Fruit fly (Drosophila melanogaster) whole organism, embryonic: ENCODE results near the gene CG31809.

Experiments used
- Blimp-1 ChIP-seq: fragments of 200-800 bp; sonication (Bioruptor generic); optimal IDR thresholded peaks from 3 replicates; lab custom pipeline; 2018; ENCODE audit warnings: missing biosample characterization, missing genetic modification characterization, mild to moderate bottlenecking, moderate library complexity, missing genetic modification reagents
- BtbVII ChIP-seq: fragments of 200-800 bp; sonication (Bioruptor generic); optimal IDR thresholded peaks from 3 replicates; lab custom pipeline; 2017; ENCODE audit warnings: missing biosample characterization, mild to moderate bottlenecking, missing genetic modification characterization
- CG10366 ChIP-seq: fragments of 200-800 bp; sonication (Bioruptor generic); IDR thresholded peaks from 2 replicates; pipeline ENCODE4 v1.3.6; 2022; ENCODE audit warnings: missing biosample characterization, missing genetic modification characterization
- CG10565 ChIP-seq: fragments of 200-800 bp; sonication (Bioruptor generic); optimal IDR thresholded peaks from 3 replicates; lab custom pipeline; 2016; ENCODE audit warnings: missing biosample characterization, mild to moderate bottlenecking, missing genetic modification characterization
- CG11504 ChIP-seq: fragments of 200-800 bp; sonication (Bioruptor generic); optimal IDR thresholded peaks from 3 replicates; lab custom pipeline; 2019; ENCODE audit warnings: missing biosample characterization, mild to moderate bottlenecking, missing genetic modification characterization, moderate library complexity
- CG12391 ChIP-seq: fragments of 200-800 bp; sonication (Bioruptor generic); optimal IDR thresholded peaks from 3 replicates; lab custom pipeline; 2018; ENCODE audit warnings: missing biosample characterization, mild to moderate bottlenecking, missing genetic modification characterization, moderate library complexity
- CG15269 ChIP-seq: fragments of 200-800 bp; sonication (Bioruptor generic); optimal IDR thresholded peaks from 2 replicates; lab custom pipeline; 2018; ENCODE audit warnings: missing biosample characterization, mild to moderate bottlenecking, missing genetic modification characterization, moderate library complexity
- CG15601 ChIP-seq: fragments of 200-800 bp; sonication (Bioruptor generic); optimal IDR thresholded peaks from 3 replicates; lab custom pipeline; 2019; ENCODE audit warnings: missing biosample characterization, mild to moderate bottlenecking, missing genetic modification characterization, moderate library complexity
- CG18262 ChIP-seq: fragments of 200-800 bp; optimal IDR thresholded peaks from 3 replicates; lab custom pipeline; 2019; ENCODE audit warnings: missing biosample characterization, mild to moderate bottlenecking, missing genetic modification characterization, moderate library complexity
- CG2678 ChIP-seq: fragments of 200-800 bp; sonication (Bioruptor generic); optimal IDR thresholded peaks from 3 replicates; lab custom pipeline; 2019; ENCODE audit warnings: missing biosample characterization, mild to moderate bottlenecking, missing genetic modification characterization, moderate library complexity
- CG30020 ChIP-seq: fragments of 200-800 bp; optimal IDR thresholded peaks from 2 replicates; lab custom pipeline; 2019; ENCODE audit warnings: missing biosample characterization, mild to moderate bottlenecking, missing genetic modification characterization, moderate library complexity
- CG31441 ChIP-seq: fragments of 200-800 bp; sonication (Bioruptor generic); IDR thresholded peaks from 2 replicates; pipeline ENCODE4 v1.3.6; 2022; ENCODE audit warnings: missing biosample characterization, missing genetic modification characterization
- CG3407 ChIP-seq: fragments of 200-800 bp; sonication (Bioruptor generic); optimal IDR thresholded peaks from 2 replicates; lab custom pipeline; 2018; ENCODE audit warnings: missing biosample characterization, mild to moderate bottlenecking, missing genetic modification characterization
- CG4282 ChIP-seq: fragments of 200-800 bp; sonication (Bioruptor generic); optimal IDR thresholded peaks from 2 replicates; lab custom pipeline; 2016; ENCODE audit warnings: missing biosample characterization, missing genetic modification characterization
- CG4820 ChIP-seq: fragments of 200-800 bp; sonication (Bioruptor generic); optimal IDR thresholded peaks from 3 replicates; lab custom pipeline; 2016; ENCODE audit warnings: missing biosample characterization, missing genetic modification characterization
- CG6683 ChIP-seq: fragments of 200-800 bp; sonication (Bioruptor generic); optimal IDR thresholded peaks from 2 replicates; lab custom pipeline; 2017; ENCODE audit warnings: missing biosample characterization, mild to moderate bottlenecking, missing genetic modification characterization, missing genetic modification reagents
- CG6689 ChIP-seq: fragments of 200-800 bp; sonication (Bioruptor generic); IDR thresholded peaks from 2 replicates; pipeline ENCODE4 v1.3.6; 2022; ENCODE audit warnings: missing biosample characterization, missing genetic modification characterization
- CG6791 ChIP-seq: fragments of 200-800 bp; sonication (Bioruptor generic); IDR thresholded peaks from 3 replicates; pipeline ENCODE4 v1.3.6; 2022; ENCODE audit warnings: missing biosample characterization, missing genetic modification characterization; ENCODE audit not compliant: partially characterized antibody
- CG7839 ChIP-seq: fragments of 200-800 bp; sonication (Bioruptor generic); optimal IDR thresholded peaks from 3 replicates; lab custom pipeline; 2018; ENCODE audit warnings: missing biosample characterization, mild to moderate bottlenecking, missing genetic modification characterization, moderate library complexity
- CG8388 ChIP-seq: fragments of 200-800 bp; sonication (Bioruptor generic); optimal IDR thresholded peaks from 2 replicates; lab custom pipeline; 2019; ENCODE audit warnings: missing biosample characterization, mild to moderate bottlenecking, missing genetic modification characterization, moderate library complexity
- D19A ChIP-seq: fragments of 200-800 bp; optimal IDR thresholded peaks from 3 replicates; lab custom pipeline; 2019; ENCODE audit warnings: missing biosample characterization, mild to moderate bottlenecking, missing genetic modification characterization, moderate library complexity
- D19B ChIP-seq: fragments of 200-800 bp; sonication (Bioruptor generic); optimal IDR thresholded peaks from 2 replicates; lab custom pipeline; 2017; ENCODE audit warnings: missing biosample characterization, mild to moderate bottlenecking, missing genetic modification characterization
- Eip74EF ChIP-seq, 2 experiments: fragments of 200-800 bp in 1 of 2; fragments of >200 bp in 1 of 2; sonication (Bioruptor generic) in 1 of 2; optimal IDR thresholded peaks; 2 replicates each; lab custom pipeline; 2017 to 2019; ENCODE audit warnings: missing biosample characterization in 2 of 2, missing genetic modification characterization in 2 of 2, mild to moderate bottlenecking in 1 of 2, moderate library complexity in 1 of 2
- Ets65A ChIP-seq: fragments of 200-800 bp; sonication (Bioruptor generic); peaks from one replicate; lab custom pipeline; 2016; ENCODE audit warnings: missing biosample characterization, missing genetic modification characterization
- Hr51 ChIP-seq, 2 experiments: fragments of 200-800 bp; sonication (Bioruptor generic); optimal IDR thresholded peaks; 2 replicates in 1 of 2; 3 replicates in 1 of 2; lab custom pipeline; 2016 to 2018; ENCODE audit warnings: missing biosample characterization in 2 of 2, missing genetic modification characterization in 2 of 2, mild to moderate bottlenecking in 1 of 2, moderate library complexity in 1 of 2
- MTF-1 ChIP-seq: fragments of 200-800 bp; sonication (Bioruptor generic); optimal IDR thresholded peaks from 2 replicates; lab custom pipeline; 2018; ENCODE audit warnings: missing biosample characterization, mild to moderate bottlenecking, missing genetic modification characterization, borderline replicate concordance
- Meics ChIP-seq: fragments of 200-800 bp; sonication (Bioruptor generic); optimal IDR thresholded peaks from 2 replicates; lab custom pipeline; 2017; ENCODE audit warnings: missing biosample characterization, mild to moderate bottlenecking, missing genetic modification characterization
- Scr ChIP-seq: fragments of 200-800 bp; sonication (Bioruptor generic); IDR thresholded peaks from 2 replicates; pipeline ENCODE4 v1.3.6; 2022; ENCODE audit warnings: missing biosample characterization, missing genetic modification characterization; ENCODE audit not compliant: partially characterized antibody
- Sox102F ChIP-seq: fragments of 200-800 bp; sonication (Bioruptor generic); optimal IDR thresholded peaks from 2 replicates; lab custom pipeline; 2018; ENCODE audit warnings: missing biosample characterization, mild to moderate bottlenecking, missing genetic modification characterization, moderate library complexity
- Spps ChIP-seq: fragments of 200-800 bp; sonication (Bioruptor generic); optimal IDR thresholded peaks from 2 replicates; lab custom pipeline; 2018; ENCODE audit warnings: missing biosample characterization, mild to moderate bottlenecking, missing genetic modification characterization
- bsh ChIP-seq, 2 experiments: fragments of 200-800 bp; sonication (Bioruptor generic); optimal IDR thresholded peaks; 2 replicates each; lab custom pipeline; 2017 to 2018; ENCODE audit warnings: mild to moderate bottlenecking in 2 of 2, missing biosample characterization in 2 of 2, missing genetic modification characterization in 2 of 2, moderate library complexity in 1 of 2
- dati ChIP-seq: fragments of 200-800 bp; sonication (Bioruptor generic); IDR thresholded peaks from 2 replicates; pipeline ENCODE4 v1.3.6; 2022; ENCODE audit warnings: missing biosample characterization, missing genetic modification characterization
- fu2 ChIP-seq: fragments of 200-800 bp; sonication (Bioruptor generic); optimal IDR thresholded peaks from 2 replicates; lab custom pipeline; 2016; ENCODE audit warnings: missing biosample characterization, missing genetic modification characterization
- gcm ChIP-seq: fragments of 200-800 bp; sonication (Bioruptor generic); optimal IDR thresholded peaks from 2 replicates; lab custom pipeline; 2019; ENCODE audit warnings: missing biosample characterization, mild to moderate bottlenecking, missing genetic modification characterization, moderate library complexity
- gsb-n ChIP-seq: fragments of 200-800 bp; sonication (Bioruptor generic); optimal IDR thresholded peaks from 3 replicates; lab custom pipeline; 2018; ENCODE audit warnings: missing biosample characterization, mild to moderate bottlenecking, missing genetic modification characterization
- hb ChIP-seq: fragments of 200-800 bp; sonication (Bioruptor generic); IDR thresholded peaks from 3 replicates; pipeline ENCODE4 v1.3.6; 2022; ENCODE audit warnings: missing biosample characterization, missing genetic modification characterization; ENCODE audit not compliant: partially characterized antibody
- her ChIP-seq: fragments of 200-800 bp; sonication (Bioruptor generic); optimal IDR thresholded peaks from 2 replicates; lab custom pipeline; 2016; ENCODE audit warnings: missing biosample characterization, missing genetic modification characterization
- insv ChIP-seq, 2 experiments: fragments of 200-800 bp; sonication (Bioruptor generic); optimal IDR thresholded peaks; 3 replicates each; lab custom pipeline; 2016 to 2018; ENCODE audit warnings: missing biosample characterization in 2 of 2, missing genetic modification characterization in 2 of 2
- lola ChIP-seq, 3 experiments: fragments of >200 bp in 2 of 3; fragments of 200-800 bp in 1 of 3; sonication (Bioruptor generic) in 1 of 3; optimal IDR thresholded peaks; 2 replicates each; lab custom pipeline; 2017 to 2019; ENCODE audit warnings: missing biosample characterization in 3 of 3, missing genetic modification characterization in 3 of 3, mild to moderate bottlenecking in 1 of 3, moderate library complexity in 1 of 3
- nmo ChIP-seq: fragments of 200-800 bp; sonication (Bioruptor generic); optimal IDR thresholded peaks from 2 replicates; lab custom pipeline; 2018; ENCODE audit warnings: missing biosample characterization, mild to moderate bottlenecking, missing genetic modification characterization, moderate library complexity
- peb ChIP-seq: fragments of 200-800 bp; sonication (Bioruptor generic); IDR thresholded peaks from 2 replicates; pipeline ENCODE4 v1.3.6; 2022; ENCODE audit warnings: missing biosample characterization, missing genetic modification characterization
- pfk ChIP-seq: fragments of 200-800 bp; sonication (Bioruptor generic); optimal IDR thresholded peaks from 2 replicates; lab custom pipeline; 2018; ENCODE audit warnings: missing biosample characterization, mild to moderate bottlenecking, missing genetic modification characterization, moderate library complexity
- pita ChIP-seq: fragments of 200-800 bp; sonication (Bioruptor generic); optimal IDR thresholded peaks from 2 replicates; lab custom pipeline; 2017; ENCODE audit warnings: missing biosample characterization, mild to moderate bottlenecking, missing genetic modification characterization
- pnt ChIP-seq: fragments of 200-800 bp; sonication (Bioruptor generic); optimal IDR thresholded peaks from 3 replicates; lab custom pipeline; 2016; ENCODE audit warnings: missing biosample characterization, missing genetic modification characterization
- sens ChIP-seq: fragments of 200-800 bp; sonication (Bioruptor generic); peaks from one replicate; lab custom pipeline; 2016; ENCODE audit warnings: missing biosample characterization, missing genetic modification characterization
- sr ChIP-seq: fragments of 200-800 bp; sonication (Bioruptor generic); IDR thresholded peaks from 3 replicates; pipeline ENCODE4 v1.3.6; 2022; ENCODE audit warnings: missing biosample characterization, missing genetic modification characterization
- stwl ChIP-seq: fragments of 200-800 bp; sonication (Bioruptor generic); optimal IDR thresholded peaks from 3 replicates; lab custom pipeline; 2018; ENCODE audit warnings: missing biosample characterization, mild to moderate bottlenecking, missing genetic modification characterization, moderate library complexity
- tap ChIP-seq: fragments of 200-800 bp; optimal IDR thresholded peaks from 3 replicates; lab custom pipeline; 2019; ENCODE audit warnings: missing biosample characterization, mild to moderate bottlenecking, missing genetic modification characterization, moderate library complexity
- unpg ChIP-seq: fragments of 200-800 bp; sonication (Bioruptor generic); optimal IDR thresholded peaks from 3 replicates; lab custom pipeline; 2018; ENCODE audit warnings: missing biosample characterization, mild to moderate bottlenecking, missing genetic modification characterization, moderate library complexity

Gene CG31809

DNA sequence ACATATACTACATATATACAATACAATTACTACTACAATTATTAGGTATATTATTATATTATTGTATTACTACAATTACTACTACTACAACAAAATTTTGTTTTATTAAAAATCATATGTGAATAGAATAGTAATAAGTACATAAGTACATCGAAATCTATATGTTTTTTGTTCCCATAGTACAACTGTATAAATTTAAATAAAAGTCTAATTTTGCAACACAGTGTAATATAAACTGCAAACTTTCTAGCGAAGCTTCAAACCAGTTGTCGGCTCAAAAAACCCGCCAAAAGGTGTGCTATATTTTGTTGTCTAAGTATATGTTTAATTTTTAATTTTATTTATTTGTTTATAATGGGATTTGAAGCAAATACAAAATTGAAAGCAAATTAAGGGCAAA is 1.1 kb upstream of the CG31809 start:
- TF ChIP-seq fu2 (GFP tag; lab: Kevin White, UChicago) (no peak), insv (GFP tag; optimal IDR thresholded peaks at IDR 0.05; lab: Kevin White, UChicago) (no peak), CG10565 (GFP tag; lab: Kevin White, UChicago) (no peak), CG2678 (tag; lab: Kevin White, UChicago) (peak; percentile 19), unpg (peak; percentile 44), CG6791 (GFP tag; lab: Robert Waterston, UW) (no peak), dati (GFP tag; lab: Robert Waterston, UW) (no peak), CG12391 (peak; percentile 37), lola (GFP tag; optimal IDR thresholded peaks at IDR 0.05; lab: Kevin White, UChicago) (peak in 1 of 3 experiments; percentile 37), CG11504 (tag; lab: Kevin White, UChicago) (peak; percentile 45), BtbVII (GFP tag; lab: Kevin White, UChicago) (no peak), CG15601 (tag; lab: Kevin White, UChicago) (peak; percentile 18), Sox102F (GFP tag; lab: Kevin White, UChicago) (peak; percentile 4), D19A (tag; lab: Kevin White, UChicago) (peak; percentile 25), Meics (no peak), pita (GFP tag; lab: Kevin White, UChicago) (peak; percentile 35), CG18262 (tag; lab: Kevin White, UChicago) (peak; percentile 22), Spps (tag; lab: Kevin White, UChicago) (no peak), Scr (no peak), MTF-1 (GFP tag; lab: Kevin White, UChicago) (no peak), tap (tag; lab: Kevin White, UChicago) (peak; percentile 25), CG8388 (peak; percentile 36), CG3407 (no peak), pnt (GFP tag; lab: Kevin White, UChicago) (no peak), pfk (GFP tag; lab: Kevin White, UChicago) (no peak), CG4282 (GFP tag; lab: Kevin White, UChicago) (no peak), Ets65A (peak; percentile 38), gcm (GFP tag; lab: Kevin White, UChicago) (peak; percentile 17), CG30020 (tag; lab: Kevin White, UChicago) (no peak), CG6689 (GFP tag; lab: Robert Waterston, UW) (no peak), CG31441 (GFP tag; lab: Robert Waterston, UW) (0 out of 2 replicates have a peak, but pooled peaks have one; percentile 26), her (GFP tag; lab: Kevin White, UChicago) (no peak), stwl (tag; lab: Kevin White, UChicago) (peak; percentile 16), CG4820 (GFP tag; lab: Kevin White, UChicago) (no peak), bsh (GFP tag; optimal IDR thresholded peaks at IDR 0.05; lab: Kevin White, UChicago) (peak in 1 of 2 experiments; percentile 51), Blimp-1 (GFP tag; lab: Kevin White, UChicago) (peak; percentile 30), CG6683 (GFP tag; lab: Kevin White, UChicago) (no peak), gsb-n (peak; percentile 51), nmo (peak; percentile 27), CG10366 (GFP tag; lab: Robert Waterston, UW) (no peak), D19B (GFP tag; lab: Kevin White, UChicago) (no peak), sens (GFP tag; lab: Kevin White, UChicago) (peak; percentile 40), CG7839 (tag; lab: Kevin White, UChicago) (peak; percentile 29), sr (GFP tag; lab: Robert Waterston, UW) (no peak), peb (GFP tag; lab: Robert Waterston, UW) (no peak), hb (no peak), Eip74EF (GFP tag; optimal IDR thresholded peaks at IDR 0.05; lab: Kevin White, UChicago) (peak in 1 of 2 experiments; percentile 33), Hr51 (GFP tag; optimal IDR thresholded peaks at IDR 0.05; lab: Kevin White, UChicago) (peak in 1 of 2 experiments; percentile 41), CG15269 (tag; lab: Kevin White, UChicago) (peak; percentile 9)
